Fruit fly (Drosophila melanogaster): ENCODE results near the gene ND-13B.
A peak's percentile ranks its signal among the peaks of the same experiment; 100 is the strongest.

Gene ND-13B

DNA sequence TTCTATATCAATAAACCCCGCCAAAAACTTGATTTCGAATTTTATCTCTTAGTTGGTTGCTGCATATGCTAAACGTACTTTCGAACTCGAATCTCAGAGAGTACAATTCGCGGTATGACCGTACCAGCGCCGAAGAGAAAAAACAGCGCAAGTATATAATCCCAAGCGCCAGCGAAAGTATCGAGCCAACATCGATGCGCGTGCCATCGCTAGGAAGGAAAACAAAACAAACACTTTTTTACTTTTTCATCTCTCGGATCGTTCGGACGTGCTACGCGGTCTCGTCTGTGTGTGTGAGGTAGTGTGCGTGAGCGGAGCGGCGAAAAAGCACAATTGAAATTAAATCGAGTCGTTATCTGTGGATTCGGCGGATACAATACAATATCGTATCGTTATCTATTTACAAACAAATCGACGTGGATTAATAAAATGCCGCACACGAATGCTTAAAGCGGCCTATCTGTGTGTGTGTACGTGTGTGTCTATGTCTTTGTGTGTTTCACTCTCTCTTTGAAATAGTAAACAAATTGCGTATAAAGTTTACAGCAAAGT lies 29.3 kb downstream of the ND-13B start, which contains the start of gene simj:
Gene simj, plus strand, starts transcription at position 229 of the 552 bp plus-strand sequence.
- TF ChIP-seq Rel (GFP tag; optimal IDR thresholded peaks at IDR 0.05) (no peak), Rel (tag; optimal IDR thresholded peaks at IDR 0.05) (peak; percentile 82), dsf (GFP tag; optimal IDR thresholded peaks at IDR 0.05; ENCODE audit: borderline replicate concordance) (no peak), sage (GFP tag; optimal IDR thresholded peaks at IDR 0.05) (no peak), HLH106 (tag; optimal IDR thresholded peaks at IDR 0.05) (peak; percentile 31), CG32264 (GFP tag; optimal IDR thresholded peaks at IDR 0.05) (no peak), Abd-B (GFP tag; optimal IDR thresholded peaks at IDR 0.05) (no peak), jim (GFP tag; optimal IDR thresholded peaks at IDR 0.05) (peak; percentile 49), Dif (GFP tag; optimal IDR thresholded peaks at IDR 0.05; ENCODE audit: partially characterized antibody) (peak; percentile 25), Myc (optimal IDR thresholded peaks at IDR 0.05) (peak; percentile 65), dl (GFP tag; optimal IDR thresholded peaks at IDR 0.05; ENCODE audit: insufficient read depth in 1 of 2, partially characterized antibody in 2 of 2) (no peak), Vsx2 (GFP tag; optimal IDR thresholded peaks at IDR 0.05; ENCODE audit: partially characterized antibody) (no peak), woc (GFP tag; optimal IDR thresholded peaks at IDR 0.05) (peak; percentile 51), ey (GFP tag; optimal IDR thresholded peaks at IDR 0.05) (peak; percentile 7), OdsH (GFP tag; optimal IDR thresholded peaks at IDR 0.05) (peak; percentile 53), brk (GFP tag; optimal IDR thresholded peaks at IDR 0.05) (peak; percentile 77), CG9705 (GFP tag; optimal IDR thresholded peaks at IDR 0.05) (no peak), rgr (GFP tag; optimal IDR thresholded peaks at IDR 0.05) (peak; percentile 61), Mio (GFP tag; optimal IDR thresholded peaks at IDR 0.05) (no peak), Jra (GFP tag; optimal IDR thresholded peaks at IDR 0.05) (peak; percentile 74), N (GFP tag; optimal IDR thresholded peaks at IDR 0.05) (peak; percentile 34), sv (GFP tag; optimal IDR thresholded peaks at IDR 0.05) (peak; percentile 48), lola (GFP tag; optimal IDR thresholded peaks at IDR 0.05) (no peak), Hnf4 (GFP tag; optimal IDR thresholded peaks at IDR 0.05) (peak; percentile 60), usp (GFP tag; optimal IDR thresholded peaks at IDR 0.05) (no peak), psq (GFP tag; optimal IDR thresholded peaks at IDR 0.05) (peak; percentile 41), CrebA (GFP tag; optimal IDR thresholded peaks at IDR 0.05; ENCODE audit: borderline replicate concordance) (peak; percentile 54), foxo (GFP tag; optimal IDR thresholded peaks at IDR 0.05) (peak in 1 of 2 experiments; percentile 51), tai (GFP tag; optimal IDR thresholded peaks at IDR 0.05) (peak; percentile 8), h (GFP tag; optimal IDR thresholded peaks at IDR 0.05) (peak; percentile 81), GATAd (GFP tag; optimal IDR thresholded peaks at IDR 0.05) (no peak), Hr78 (GFP tag; optimal IDR thresholded peaks at IDR 0.05) (no peak), br (GFP tag; optimal IDR thresholded peaks at IDR 0.05) (peak; percentile 62), Hr83 (GFP tag; optimal IDR thresholded peaks at IDR 0.05; ENCODE audit: poor library complexity, severe bottlenecking) (peak; percentile 93), pan (optimal IDR thresholded peaks at IDR 0.05) (no peak), Dfd (GFP tag; optimal IDR thresholded peaks at IDR 0.05) (no peak), dmrt93B (GFP tag; optimal IDR thresholded peaks at IDR 0.05) (no peak), fru (GFP tag; optimal IDR thresholded peaks at IDR 0.05) (peak; percentile 59), Sp1 (GFP tag; optimal IDR thresholded peaks at IDR 0.05) (peak; percentile 68)

DNA sequence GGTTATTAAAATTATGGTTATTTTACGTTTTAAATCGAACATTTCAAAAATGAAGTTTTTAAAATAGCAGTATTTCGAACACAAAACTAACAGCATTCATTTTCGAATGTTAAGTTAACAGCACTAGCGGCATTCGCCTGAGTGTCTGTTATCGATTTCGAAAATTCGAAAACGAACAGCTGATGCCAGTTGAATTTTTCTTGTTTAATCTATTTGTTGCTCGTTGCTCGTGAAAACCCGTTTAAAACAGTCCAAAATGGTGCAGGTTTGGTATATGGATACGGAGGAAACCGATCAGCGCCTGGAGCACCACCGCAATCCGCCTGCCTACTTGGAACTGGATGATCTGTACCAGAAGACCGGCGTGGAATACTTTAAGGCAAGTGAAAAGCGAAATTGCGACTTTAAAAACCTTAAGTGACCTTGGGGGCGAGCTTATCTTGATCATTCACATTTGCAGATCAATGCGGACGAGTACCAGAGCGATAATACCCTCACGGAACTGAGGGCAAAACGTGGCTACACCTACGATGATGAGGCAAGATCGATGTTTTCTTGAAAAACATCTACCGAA lies 30.6 kb downstream of the ND-13B start, which contains the start of gene Adi1:
Gene Adi1, plus strand, starts transcription at position 187 of the 574 bp plus-strand sequence.
- TF ChIP-seq OdsH (GFP tag; optimal IDR thresholded peaks at IDR 0.05) (no peak), Sp1 (GFP tag; optimal IDR thresholded peaks at IDR 0.05) (no peak), brk (GFP tag; optimal IDR thresholded peaks at IDR 0.05) (peak; percentile 23), ey (GFP tag; optimal IDR thresholded peaks at IDR 0.05) (no peak), Rel (GFP tag; optimal IDR thresholded peaks at IDR 0.05) (no peak), Rel (tag; optimal IDR thresholded peaks at IDR 0.05) (peak; percentile 7), CG32264 (GFP tag; optimal IDR thresholded peaks at IDR 0.05) (no peak), Dif (GFP tag; optimal IDR thresholded peaks at IDR 0.05; ENCODE audit: partially characterized antibody) (no peak), HLH106 (tag; optimal IDR thresholded peaks at IDR 0.05) (no peak), CG9705 (GFP tag; optimal IDR thresholded peaks at IDR 0.05) (no peak), h (GFP tag; optimal IDR thresholded peaks at IDR 0.05) (no peak), psq (GFP tag; optimal IDR thresholded peaks at IDR 0.05) (no peak), foxo (GFP tag; optimal IDR thresholded peaks at IDR 0.05) (peak in 1 of 2 experiments; percentile 24), fru (GFP tag; optimal IDR thresholded peaks at IDR 0.05) (no peak), Hr78 (GFP tag; optimal IDR thresholded peaks at IDR 0.05) (no peak), Abd-B (GFP tag; optimal IDR thresholded peaks at IDR 0.05) (no peak), sv (GFP tag; optimal IDR thresholded peaks at IDR 0.05) (no peak), Dfd (GFP tag; optimal IDR thresholded peaks at IDR 0.05) (no peak)

All from whole organism, wandering third instar larva.